Worm (Caenorhabditis elegans) whole organism, L2 larva: Measurements from ENCODE around the gene hmt-1.

Source experiments
- C34F6.9 ChIP-seq: fragments of 150-350 bp; optimal IDR thresholded peaks from 2 replicates; lab custom pipeline; 2014; ENCODE audit warnings: missing biosample characterization, missing genetic modification characterization
- F13H6.1 ChIP-seq: sonication (generic microtip); optimal IDR thresholded peaks from 2 replicates; lab custom pipeline; 2016; ENCODE audit warnings: missing genetic modification characterization, missing compliant biosample characterization
- R02D3.7 ChIP-seq: fragments of 150-350 bp; optimal IDR thresholded peaks from 2 replicates; lab custom pipeline; 2014; ENCODE audit warnings: missing biosample characterization, missing genetic modification characterization
- Y55F3AM.14 ChIP-seq: fragments of 200-800 bp; sonication (Bioruptor generic); optimal IDR thresholded peaks from 2 replicates; lab custom pipeline; 2018; ENCODE audit warnings: mild to moderate bottlenecking, missing genetic modification characterization, missing compliant biosample characterization
- ZK546.5 ChIP-seq: sonication (generic microtip); optimal IDR thresholded peaks from 2 replicates; lab custom pipeline; 2017; ENCODE audit warnings: missing biosample characterization, missing genetic modification characterization
- alr-1 ChIP-seq: fragments of 150-350 bp; optimal IDR thresholded peaks from 2 replicates; lab custom pipeline; 2014; ENCODE audit warnings: missing biosample characterization, missing genetic modification characterization
- aly-2 ChIP-seq: fragments of 150-350 bp; optimal IDR thresholded peaks from 2 replicates; lab custom pipeline; 2014; ENCODE audit warnings: missing biosample characterization, missing genetic modification characterization
- ama-1 ChIP-seq: fragments of 150-350 bp; optimal IDR thresholded peaks from 2 replicates; lab custom pipeline; 2018; ENCODE audit warnings: inconsistent platforms
- ceh-16 ChIP-seq: fragments of 150-350 bp; optimal IDR thresholded peaks from 2 replicates; lab custom pipeline; 2014; ENCODE audit warnings: missing biosample characterization, missing genetic modification characterization
- ceh-82 ChIP-seq: fragments of 150-350 bp; optimal IDR thresholded peaks from 2 replicates; lab custom pipeline; 2014; ENCODE audit warnings: missing biosample characterization, missing genetic modification characterization
- crh-2 ChIP-seq: sonication (generic microtip); optimal IDR thresholded peaks from 2 replicates; lab custom pipeline; 2017; ENCODE audit warnings: missing biosample characterization, missing genetic modification characterization
- dmd-4 ChIP-seq: sonication (generic microtip); optimal IDR thresholded peaks from 2 replicates; lab custom pipeline; 2017; ENCODE audit warnings: missing biosample characterization, missing genetic modification characterization
- egl-27 ChIP-seq: sonication (generic microtip); optimal IDR thresholded peaks from 3 replicates; lab custom pipeline; 2017; ENCODE audit warnings: missing biosample characterization, missing genetic modification reagents, missing genetic modification characterization
- elt-1 ChIP-seq: fragments of 150-350 bp; optimal IDR thresholded peaks from 2 replicates; lab custom pipeline; 2014; ENCODE audit warnings: missing biosample characterization, missing genetic modification characterization
- elt-3 ChIP-seq: sonication (generic microtip); optimal IDR thresholded peaks from 2 replicates; lab custom pipeline; 2017; ENCODE audit warnings: missing biosample characterization, missing genetic modification characterization
- fos-1 ChIP-seq: fragments of 150-350 bp; optimal IDR thresholded peaks from 2 replicates; lab custom pipeline; 2014; ENCODE audit warnings: missing biosample characterization, missing genetic modification characterization
- gmeb-1 ChIP-seq: fragments of 150-350 bp; optimal IDR thresholded peaks from 2 replicates; lab custom pipeline; 2014; ENCODE audit warnings: missing biosample characterization, missing genetic modification characterization
- lin-11 ChIP-seq: fragments of 150-350 bp; sonication (generic microtip); optimal IDR thresholded peaks from 2 replicates; lab custom pipeline; 2014; ENCODE audit warnings: missing biosample characterization, missing genetic modification characterization, inconsistent platforms, mixed read lengths
- lin-13 ChIP-seq: fragments of 150-350 bp; optimal IDR thresholded peaks from 2 replicates; lab custom pipeline; 2014; ENCODE audit warnings: missing biosample characterization, missing genetic modification reagents, missing genetic modification characterization
- lin-39 ChIP-seq: fragments of 150-350 bp; optimal IDR thresholded peaks from 2 replicates; lab custom pipeline; 2014; ENCODE audit warnings: missing biosample characterization, missing genetic modification reagents, missing genetic modification characterization
- lsy-2 ChIP-seq, 2 experiments: fragments of 150-350 bp in 1 of 2; sonication (generic microtip) in 1 of 2; optimal IDR thresholded peaks; 2 replicates each; lab custom pipeline; 2014 to 2017; ENCODE audit warnings: missing biosample characterization in 2 of 2, missing genetic modification characterization in 2 of 2
- mab-5 ChIP-seq: fragments of 150-350 bp; optimal IDR thresholded peaks from 2 replicates; lab custom pipeline; 2014; ENCODE audit warnings: missing biosample characterization, missing genetic modification characterization
- mbf-1 ChIP-seq: sonication (generic microtip); optimal IDR thresholded peaks from 2 replicates; lab custom pipeline; 2017; ENCODE audit warnings: missing biosample characterization, missing genetic modification characterization
- mdl-1 ChIP-seq, 2 experiments: fragments of 150-350 bp in 1 of 2; sonication (generic microtip) in 1 of 2; optimal IDR thresholded peaks; 2 replicates each; lab custom pipeline; 2017; ENCODE audit warnings: missing biosample characterization in 2 of 2, missing genetic modification characterization in 2 of 2
- nhr-10 ChIP-seq: sonication (generic microtip); optimal IDR thresholded peaks from 2 replicates; lab custom pipeline; 2017; ENCODE audit warnings: missing biosample characterization, missing genetic modification characterization
- nhr-11 ChIP-seq: fragments of 150-350 bp; optimal IDR thresholded peaks from 2 replicates; lab custom pipeline; 2014; ENCODE audit warnings: missing biosample characterization, missing genetic modification characterization
- nhr-12 ChIP-seq: fragments of 150-350 bp; optimal IDR thresholded peaks from 2 replicates; lab custom pipeline; 2014; ENCODE audit warnings: missing biosample characterization, missing genetic modification characterization
- nhr-129 ChIP-seq: fragments of 150-350 bp; optimal IDR thresholded peaks from 2 replicates; lab custom pipeline; 2014; ENCODE audit warnings: missing biosample characterization, missing genetic modification characterization
- nhr-21 ChIP-seq: fragments of 150-350 bp; optimal IDR thresholded peaks from 2 replicates; lab custom pipeline; 2014; ENCODE audit warnings: missing biosample characterization, missing genetic modification characterization
- nhr-23 ChIP-seq: fragments of 150-350 bp; optimal IDR thresholded peaks from 2 replicates; lab custom pipeline; 2014; ENCODE audit warnings: missing biosample characterization, missing genetic modification reagents, missing genetic modification characterization
- nhr-237 ChIP-seq: fragments of 150-350 bp; optimal IDR thresholded peaks from 2 replicates; lab custom pipeline; 2014; ENCODE audit warnings: missing biosample characterization, missing genetic modification characterization
- nhr-25 ChIP-seq: fragments of 150-350 bp; sonication (generic microtip); optimal IDR thresholded peaks from 3 replicates; lab custom pipeline; 2014; ENCODE audit warnings: missing biosample characterization, missing genetic modification characterization
- nhr-6 ChIP-seq: fragments of 150-350 bp; optimal IDR thresholded peaks from 2 replicates; lab custom pipeline; 2014; ENCODE audit warnings: missing biosample characterization, missing genetic modification characterization
- peb-1 ChIP-seq: fragments of 150-350 bp; optimal IDR thresholded peaks from 2 replicates; lab custom pipeline; 2014; ENCODE audit warnings: missing biosample characterization, missing genetic modification characterization
- sem-4 ChIP-seq: fragments of 150-350 bp; optimal IDR thresholded peaks from 2 replicates; lab custom pipeline; 2014; ENCODE audit warnings: missing biosample characterization, missing genetic modification reagents, missing genetic modification characterization
- skn-1 ChIP-seq: sonication (generic microtip); optimal IDR thresholded peaks from 2 replicates; lab custom pipeline; 2017; ENCODE audit warnings: missing biosample characterization, missing genetic modification characterization
- sma-3 ChIP-seq: sonication (generic microtip); optimal IDR thresholded peaks from 2 replicates; lab custom pipeline; 2016; ENCODE audit warnings: missing genetic modification reagents, missing genetic modification characterization, missing compliant biosample characterization
- sma-9 ChIP-seq, 2 experiments: fragments of 150-350 bp in 1 of 2; sonication (generic microtip) in 1 of 2; optimal IDR thresholded peaks; 2 replicates each; lab custom pipeline; 2014 to 2016; ENCODE audit warnings: missing genetic modification characterization in 2 of 2, mild to moderate bottlenecking in 1 of 2, missing biosample characterization in 1 of 2, missing compliant biosample characterization in 1 of 2, missing genetic modification reagents in 1 of 2, moderate library complexity in 1 of 2
- snpc-4 ChIP-seq: fragments of 150-350 bp; optimal IDR thresholded peaks from 2 replicates; lab custom pipeline; 2014; ENCODE audit warnings: missing biosample characterization, missing genetic modification characterization
- unc-39 ChIP-seq: fragments of 150-350 bp; optimal IDR thresholded peaks from 2 replicates; lab custom pipeline; 2014; ENCODE audit warnings: missing biosample characterization, missing genetic modification characterization
- unc-55 ChIP-seq: fragments of 150-350 bp; sonication (generic microtip); optimal IDR thresholded peaks from 3 replicates; lab custom pipeline; 2014; ENCODE audit warnings: missing biosample characterization, missing genetic modification reagents, missing genetic modification characterization
- unc-62 ChIP-seq: fragments of 150-350 bp; optimal IDR thresholded peaks from 2 replicates; lab custom pipeline; 2014; ENCODE audit warnings: missing biosample characterization, missing genetic modification reagents, missing genetic modification characterization
- zag-1 ChIP-seq: fragments of 150-350 bp; optimal IDR thresholded peaks from 2 replicates; lab custom pipeline; 2014; ENCODE audit warnings: missing biosample characterization, missing genetic modification characterization
- ztf-1 ChIP-seq: fragments of 200-800 bp; sonication (Bioruptor generic); conservative IDR thresholded peaks from 2 replicates; pipeline ENCODE4 v1.3.6; 2022; ENCODE audit warnings: missing genetic modification characterization, missing compliant biosample characterization
- ztf-11 ChIP-seq: sonication (generic microtip); optimal IDR thresholded peaks from 2 replicates; lab custom pipeline; 2017; ENCODE audit warnings: missing biosample characterization, missing genetic modification characterization
- ztf-4 ChIP-seq: fragments of 150-350 bp; optimal IDR thresholded peaks from 2 replicates; lab custom pipeline; 2014; ENCODE audit warnings: missing biosample characterization, missing genetic modification characterization

The hmt-1 gene

DNA sequence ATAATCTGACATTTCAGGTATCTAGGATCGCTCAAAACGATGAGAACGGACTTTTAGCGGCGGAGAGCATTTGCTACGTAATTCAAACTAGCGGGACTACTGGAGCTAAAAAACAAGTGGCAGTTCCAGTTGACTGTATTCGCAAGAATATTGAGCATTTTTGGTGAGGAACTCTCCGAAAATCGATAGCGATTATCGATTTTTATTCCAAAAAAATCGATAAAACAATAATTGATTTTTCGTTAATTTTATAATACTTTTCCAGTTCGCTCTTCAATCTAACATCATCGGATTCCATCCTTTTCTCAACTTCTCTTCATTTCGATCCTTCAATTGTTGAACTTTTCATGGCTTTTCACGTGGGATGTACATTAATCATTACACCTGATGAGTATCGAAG lies 30.5 kb downstream of the hmt-1 start:
- TF ChIP-seq lsy-2 (tag; optimal IDR thresholded peaks at IDR 0.05; lab: Kevin White, UChicago) (no peak), egl-27 (tag; lab: Kevin White, UChicago) (no peak), nhr-129 (no peak), snpc-4 (tag; lab: Kevin White, UChicago) (no peak), alr-1 (tag; lab: Kevin White, UChicago) (no peak), unc-39 (tag; lab: Kevin White, UChicago) (no peak), nhr-21 (tag; lab: Kevin White, UChicago) (no peak), nhr-12 (tag; lab: Kevin White, UChicago) (no peak), C34F6.9 (tag; lab: Kevin White, UChicago) (no peak), F13H6.1 (no peak), nhr-23 (no peak), nhr-237 (tag; lab: Kevin White, UChicago) (no peak), lin-13 (GFP tag; lab: Kevin White, UChicago) (no peak)

ce11 chrIII:11068553-11068952 lies 31.2 kb downstream of the hmt-1 start, which contains the start of gene W09D6.1:
Gene W09D6.1, plus strand, starts transcription at chrIII:11068853.
- TF ChIP-seq crh-2 (tag; lab: Kevin White, UChicago) (no peak), nhr-237 (tag; lab: Kevin White, UChicago) (no peak), ceh-16 (no peak), unc-62 (no peak), ZK546.5 (tag; lab: Kevin White, UChicago) (no peak), unc-55 (GFP tag; lab: Kevin White, UChicago) (no peak), nhr-23 (no peak), gmeb-1 (tag; lab: Kevin White, UChicago) (no peak), sma-9 (GFP tag; optimal IDR thresholded peaks at IDR 0.05; lab: Kevin White, UChicago) (no peak), sma-9 (tag; optimal IDR thresholded peaks at IDR 0.05; lab: Kevin White, UChicago) (no peak), ceh-82 (tag; lab: Kevin White, UChicago) (no peak), zag-1 (tag; lab: Kevin White, UChicago) (no peak), Y55F3AM.14 (no peak), sma-3 (no peak), elt-3 (no peak), mdl-1 (tag; optimal IDR thresholded peaks at IDR 0.05; lab: Kevin White, UChicago) (no peak)

DNA sequence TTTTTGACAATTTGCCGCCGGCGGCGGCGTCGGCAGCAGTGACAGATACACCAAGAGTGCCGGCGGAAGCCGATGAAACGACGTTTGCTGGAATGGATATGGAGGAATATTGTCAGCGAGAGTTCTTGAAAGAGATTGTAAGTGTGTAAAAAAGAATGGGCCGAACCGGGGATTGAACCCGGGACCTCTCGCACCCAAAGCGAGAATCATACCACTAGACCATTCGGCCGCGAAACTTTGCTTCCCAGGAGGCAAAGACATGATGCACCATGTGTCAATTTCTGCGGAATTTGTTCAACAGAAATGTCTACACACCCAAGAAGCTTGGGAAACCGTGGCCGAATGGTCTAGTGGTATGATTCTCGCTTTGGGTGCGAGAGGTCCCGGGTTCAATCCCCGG lies 33.1 kb downstream of the hmt-1 start:
- TF ChIP-seq mab-5 (peak; percentile 61), alr-1 (tag; lab: Kevin White, UChicago) (no peak), nhr-23 (no peak), mbf-1 (tag; lab: Kevin White, UChicago) (no peak), lsy-2 (tag; optimal IDR thresholded peaks at IDR 0.05; lab: Kevin White, UChicago) (peak; percentile 81 to 85), F13H6.1 (peak; percentile 85), nhr-25 (tag; lab: Kevin White, UChicago) (peak; percentile 48), ztf-1 (GFP tag; lab: Robert Waterston, UW) (no peak), egl-27 (tag; lab: Kevin White, UChicago) (peak; percentile 64), lin-13 (GFP tag; lab: Kevin White, UChicago) (peak; percentile 82), ZK546.5 (tag; lab: Kevin White, UChicago) (no peak), ztf-4 (tag; lab: Kevin White, UChicago) (peak; percentile 50), nhr-21 (tag; lab: Kevin White, UChicago) (peak; percentile 86), zag-1 (tag; lab: Kevin White, UChicago) (peak; percentile 61), ama-1 (lab: Kevin White, UChicago) (no peak), unc-55 (GFP tag; lab: Kevin White, UChicago) (peak; percentile 91), ceh-16 (no peak), snpc-4 (tag; lab: Kevin White, UChicago) (peak; percentile 79), lin-39 (tag; lab: Kevin White, UChicago) (no peak), aly-2 (tag; lab: Kevin White, UChicago) (no peak), crh-2 (tag; lab: Kevin White, UChicago) (peak; percentile 89), fos-1 (tag; lab: Kevin White, UChicago) (peak; percentile 65), ztf-11 (tag; lab: Kevin White, UChicago) (no peak), nhr-6 (tag; lab: Kevin White, UChicago) (no peak), nhr-12 (tag; lab: Kevin White, UChicago) (no peak), R02D3.7 (peak; percentile 32), nhr-11 (no peak), mdl-1 (tag; optimal IDR thresholded peaks at IDR 0.05; lab: Kevin White, UChicago) (peak in 1 of 2 experiments; percentile 50), unc-62 (no peak), nhr-10 (tag; lab: Kevin White, UChicago) (peak; percentile 62), dmd-4 (tag; lab: Kevin White, UChicago) (no peak), gmeb-1 (tag; lab: Kevin White, UChicago) (peak; percentile 84), elt-1 (tag; lab: Kevin White, UChicago) (no peak), sma-9 (GFP tag; optimal IDR thresholded peaks at IDR 0.05; lab: Kevin White, UChicago) (peak; percentile 76), sma-9 (tag; optimal IDR thresholded peaks at IDR 0.05; lab: Kevin White, UChicago) (no peak), nhr-129 (peak; percentile 84), elt-3 (no peak), lin-11 (tag; lab: Kevin White, UChicago) (peak; percentile 68), skn-1 (tag; lab: Kevin White, UChicago) (no peak), ceh-82 (tag; lab: Kevin White, UChicago) (no peak), C34F6.9 (tag; lab: Kevin White, UChicago) (peak; percentile 79), sma-3 (peak; percentile 74), sem-4 (tag; lab: Kevin White, UChicago) (peak; percentile 74), peb-1 (tag; lab: Kevin White, UChicago) (no peak), unc-39 (tag; lab: Kevin White, UChicago) (no peak), nhr-237 (tag; lab: Kevin White, UChicago) (no peak)
